Worm (Caenorhabditis elegans) whole organism, young adult: ENCODE measurements around the gene T03F6.3.

Source experiments
- F39B2.1 ChIP-seq: fragments of 200-800 bp; sonication (Bioruptor generic); IDR thresholded peaks from 2 replicates; pipeline ENCODE4 v1.3.6; 2022; ENCODE audit warnings: missing genetic modification reagents, missing genetic modification characterization, missing compliant biosample characterization
- F55B11.4 ChIP-seq: sonication (generic microtip); optimal IDR thresholded peaks from 2 replicates; lab custom pipeline; 2016; ENCODE audit warnings: missing compliant biosample characterization, missing genetic modification characterization, borderline replicate concordance; ENCODE audit not compliant: insufficient read depth
- K12H6.12 ChIP-seq: fragments of 200-800 bp; sonication (Bioruptor generic); optimal IDR thresholded peaks from 2 replicates; lab custom pipeline; 2018; ENCODE audit warnings: mild to moderate bottlenecking, missing genetic modification characterization, missing compliant biosample characterization
- Y53F4B.3 ChIP-seq: fragments of 200-800 bp; sonication (Bioruptor generic); IDR thresholded peaks from 2 replicates; pipeline ENCODE4 v1.3.6; 2022; ENCODE audit warnings: missing genetic modification reagents, missing genetic modification characterization, missing compliant biosample characterization
- aptf-3 ChIP-seq: fragments of 200-800 bp; sonication (Bioruptor generic); IDR thresholded peaks from 2 replicates; pipeline ENCODE4 v1.3.6; 2022; ENCODE audit warnings: missing genetic modification characterization, missing compliant biosample characterization
- cebp-1 ChIP-seq, 2 experiments: fragments of 200-800 bp in 1 of 2; sonication (Bioruptor generic) in 1 of 2; sonication (generic microtip) in 1 of 2; IDR thresholded peaks in 1 of 2; optimal IDR thresholded peaks in 1 of 2; 2 replicates each; pipeline versions ENCODE4 v1.3.6 to Lab custom; 2017 to 2022; ENCODE audit warnings: missing compliant biosample characterization in 2 of 2, missing genetic modification characterization in 2 of 2, mild to moderate bottlenecking in 1 of 2, missing genetic modification reagents in 1 of 2, moderate library complexity in 1 of 2
- ceh-100 ChIP-seq: fragments of 200-800 bp; sonication (Bioruptor generic); IDR thresholded peaks from 2 replicates; pipeline ENCODE4 v1.3.6; 2022; ENCODE audit warnings: missing genetic modification reagents, missing genetic modification characterization, missing compliant biosample characterization
- ceh-40 ChIP-seq: fragments of 200-800 bp; sonication (Bioruptor generic); IDR thresholded peaks from 2 replicates; pipeline ENCODE4 v1.3.6; 2022; ENCODE audit warnings: missing genetic modification characterization, missing compliant biosample characterization
- chd-7 ChIP-seq: sonication (generic microtip); optimal IDR thresholded peaks from 2 replicates; lab custom pipeline; 2016; ENCODE audit warnings: mild to moderate bottlenecking, missing genetic modification characterization, moderate library complexity, missing compliant biosample characterization
- die-1 ChIP-seq: sonication (generic microtip); optimal IDR thresholded peaks from 2 replicates; lab custom pipeline; 2016; ENCODE audit warnings: missing genotype, mild to moderate bottlenecking, missing genetic modification characterization, missing compliant biosample characterization
- efl-1 ChIP-seq: fragments of 150-350 bp; optimal IDR thresholded peaks from 2 replicates; lab custom pipeline; 2014; ENCODE audit warnings: missing biosample characterization, missing genetic modification reagents, missing genetic modification characterization
- egl-18 ChIP-seq: fragments of 200-800 bp; sonication (Bioruptor generic); IDR thresholded peaks from 2 replicates; pipeline ENCODE4 v1.3.6; 2022; ENCODE audit warnings: missing genetic modification reagents, missing genetic modification characterization, missing compliant biosample characterization
- ekl-4 ChIP-seq: fragments of 200-800 bp; sonication (Bioruptor generic); IDR thresholded peaks from 2 replicates; pipeline ENCODE4 v1.3.6; 2022; ENCODE audit warnings: missing genetic modification reagents, missing genetic modification characterization, missing compliant biosample characterization
- ets-4 ChIP-seq: fragments of 200-800 bp; sonication (Bioruptor generic); optimal IDR thresholded peaks from 2 replicates; lab custom pipeline; 2018; ENCODE audit warnings: mild to moderate bottlenecking, missing genetic modification characterization, missing compliant biosample characterization
- fkh-3 ChIP-seq: sonication (generic microtip); optimal IDR thresholded peaks from 2 replicates; lab custom pipeline; 2016; ENCODE audit warnings: mild to moderate bottlenecking, missing genetic modification characterization, missing compliant biosample characterization
- hmg-1.2 ChIP-seq: fragments of 200-800 bp; sonication (Bioruptor generic); IDR thresholded peaks from 2 replicates; pipeline ENCODE4 v1.3.6; 2022; ENCODE audit warnings: missing genetic modification reagents, missing genetic modification characterization, missing compliant biosample characterization
- hmg-20 ChIP-seq: fragments of 200-800 bp; sonication (Bioruptor generic); IDR thresholded peaks from 2 replicates; pipeline ENCODE4 v1.3.6; 2022; ENCODE audit warnings: missing genetic modification reagents, missing genetic modification characterization, missing compliant biosample characterization
- hrde-1 ChIP-seq: sonication (generic microtip); optimal IDR thresholded peaks from 2 replicates; lab custom pipeline; 2016; ENCODE audit warnings: missing genetic modification characterization, mild to moderate bottlenecking, missing compliant biosample characterization, moderate library complexity, missing genotype, missing genetic modification reagents, borderline replicate concordance
- hsf-1 ChIP-seq: fragments of 200-800 bp; sonication (Bioruptor generic); IDR thresholded peaks from 2 replicates; pipeline ENCODE4 v1.3.6; 2022; ENCODE audit warnings: missing genetic modification reagents, missing genetic modification characterization, missing compliant biosample characterization
- let-526 ChIP-seq: fragments of 200-800 bp; sonication (Bioruptor generic); IDR thresholded peaks from 2 replicates; pipeline ENCODE4 v1.3.6; 2022; ENCODE audit warnings: missing genetic modification reagents, missing genetic modification characterization, missing compliant biosample characterization
- madf-6 ChIP-seq: fragments of 200-800 bp; sonication (Bioruptor generic); IDR thresholded peaks from 2 replicates; pipeline ENCODE4 v1.3.6; 2022; ENCODE audit warnings: missing genetic modification reagents, missing genetic modification characterization, missing compliant biosample characterization
- madf-8 ChIP-seq: fragments of 200-800 bp; sonication (Bioruptor generic); conservative IDR thresholded peaks from 2 replicates; pipeline ENCODE4 v1.3.6; 2022; ENCODE audit warnings: missing genetic modification reagents, missing genetic modification characterization, missing compliant biosample characterization
- mel-28 ChIP-seq: sonication (generic microtip); optimal IDR thresholded peaks from 2 replicates; lab custom pipeline; 2016; ENCODE audit warnings: borderline replicate concordance, mild to moderate bottlenecking, missing genetic modification characterization, missing compliant biosample characterization
- nfya-1 ChIP-seq: sonication (generic microtip); optimal IDR thresholded peaks from 2 replicates; lab custom pipeline; 2017; ENCODE audit warnings: antibody characterized with exemption, missing compliant biosample characterization, missing genetic modification characterization, borderline replicate concordance; ENCODE audit not compliant: insufficient read depth
- nfya-2 ChIP-seq: fragments of 200-800 bp; sonication (Bioruptor generic); IDR thresholded peaks from 2 replicates; pipeline ENCODE4 v1.3.6; 2022; ENCODE audit warnings: missing genetic modification reagents, missing genetic modification characterization, missing compliant biosample characterization
- nhr-120 ChIP-seq: fragments of 200-800 bp; sonication (Bioruptor generic); IDR thresholded peaks from 2 replicates; pipeline ENCODE4 v1.3.6; 2022; ENCODE audit warnings: missing genetic modification characterization, missing compliant biosample characterization
- pbrm-1 ChIP-seq: fragments of 200-800 bp; sonication (Bioruptor generic); IDR thresholded peaks from 2 replicates; pipeline ENCODE4 v1.3.6; 2022; ENCODE audit warnings: missing genetic modification reagents, missing genetic modification characterization, missing compliant biosample characterization
- rcor-1 ChIP-seq: fragments of 200-800 bp; sonication (Bioruptor generic); IDR thresholded peaks from 2 replicates; pipeline ENCODE4 v1.3.6; 2022; ENCODE audit warnings: missing genetic modification reagents, missing genetic modification characterization, missing compliant biosample characterization
- repo-1 ChIP-seq: sonication (generic microtip); optimal IDR thresholded peaks from 2 replicates; lab custom pipeline; 2017; ENCODE audit warnings: mild to moderate bottlenecking, missing genetic modification characterization, missing compliant biosample characterization
- rpc-1 ChIP-seq, 2 experiments: fragments of 150-350 bp in 1 of 2; sonication (generic microtip) in 1 of 2; optimal IDR thresholded peaks; 2 replicates each; lab custom pipeline; 2014 to 2018; ENCODE audit warnings: missing biosample characterization in 1 of 2, missing genetic modification characterization in 1 of 2, missing genetic modification reagents in 1 of 2, missing genotype in 1 of 2
- sdz-38 ChIP-seq: sonication (generic microtip); optimal IDR thresholded peaks from 2 replicates; lab custom pipeline; 2016; ENCODE audit warnings: missing genotype, missing genetic modification characterization, missing compliant biosample characterization
- snpc-1.3 ChIP-seq: sonication (generic microtip); optimal IDR thresholded peaks from 2 replicates; lab custom pipeline; 2017; ENCODE audit warnings: missing genetic modification characterization, mild to moderate bottlenecking, missing compliant biosample characterization, antibody characterized with exemption, moderate library complexity, missing genotype, missing genetic modification reagents; ENCODE audit not compliant: insufficient read depth
- unc-130 ChIP-seq: sonication (generic microtip); optimal IDR thresholded peaks from 2 replicates; lab custom pipeline; 2016; ENCODE audit warnings: missing genetic modification reagents, missing genetic modification characterization, missing compliant biosample characterization
- zfh-2 ChIP-seq: fragments of 200-800 bp; sonication (Bioruptor generic); conservative IDR thresholded peaks from 2 replicates; pipeline ENCODE4 v1.3.6; 2022; ENCODE audit warnings: missing genetic modification reagents, missing genetic modification characterization, missing compliant biosample characterization
- ztf-26 ChIP-seq: sonication (generic microtip); optimal IDR thresholded peaks from 2 replicates; lab custom pipeline; 2017; ENCODE audit warnings: missing genetic modification characterization, missing compliant biosample characterization
- ztf-28 ChIP-seq: fragments of 200-800 bp; sonication (Bioruptor generic); IDR thresholded peaks from 2 replicates; pipeline ENCODE4 v1.3.6; 2022; ENCODE audit warnings: missing genetic modification reagents, missing genetic modification characterization, missing compliant biosample characterization
- ztf-3 ChIP-seq: fragments of 200-800 bp; sonication (Bioruptor generic); optimal IDR thresholded peaks from 2 replicates; lab custom pipeline; 2018; ENCODE audit warnings: mild to moderate bottlenecking, missing genetic modification characterization, missing compliant biosample characterization

Gene T03F6.3

DNA sequence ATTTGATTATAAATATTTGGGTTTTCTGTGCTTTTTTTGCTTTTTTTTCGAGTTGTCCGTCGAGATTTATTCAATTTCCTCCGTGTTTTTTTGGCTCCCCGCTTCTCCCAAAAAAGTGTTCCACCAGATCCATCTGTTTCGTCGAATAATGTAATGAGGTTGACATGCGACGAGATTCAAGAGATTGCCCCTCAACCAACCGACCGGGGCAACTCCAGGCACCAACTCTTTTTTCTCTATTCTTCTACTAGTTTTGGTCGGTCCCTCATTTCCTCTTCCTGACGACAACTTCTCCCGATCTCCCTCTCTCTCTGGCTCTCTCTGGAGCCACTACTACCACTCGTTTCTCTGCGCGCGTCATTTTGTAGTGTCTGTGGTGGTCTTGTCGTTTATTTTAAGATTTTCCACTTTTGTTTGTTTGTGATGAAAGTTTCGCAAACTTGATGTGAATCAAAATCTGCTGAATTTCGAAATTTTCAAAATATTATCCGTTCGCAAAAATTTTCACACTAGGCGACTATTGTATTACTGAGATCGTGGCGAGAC, 41.3 kb upstream of the T03F6.3 start:
- TF ChIP-seq F39B2.1 (no peak), ets-4 (GFP tag; lab: Kevin White, UChicago) (no peak), die-1 (tag; lab: Kevin White, UChicago) (no peak), zfh-2 (peak; percentile 35; the same call in 1 of the 2 replicates), hmg-20 (GFP tag; lab: Robert Waterston, UW) (no peak), repo-1 (tag; lab: Kevin White, UChicago) (no peak), ekl-4 (GFP tag; lab: Robert Waterston, UW) (no peak), madf-8 (GFP tag; lab: Robert Waterston, UW) (no peak), Y53F4B.3 (GFP tag; lab: Robert Waterston, UW) (no peak), cebp-1 (GFP tag; IDR thresholded peaks at IDR 0.05; lab: Robert Waterston, UW) (no peak), cebp-1 (tag; optimal IDR thresholded peaks at IDR 0.05; lab: Kevin White, UChicago) (peak; percentile 48), egl-18 (GFP tag; lab: Robert Waterston, UW) (no peak), nfya-1 (tag; lab: Kevin White, UChicago) (no peak), ztf-3 (GFP tag; lab: Kevin White, UChicago) (no peak)

ce11 chrIII:13348891-13349290, 40.3 kb upstream of the T03F6.3 start:
- TF ChIP-seq fkh-3 (tag; lab: Kevin White, UChicago) (no peak), F55B11.4 (tag; lab: Kevin White, UChicago) (no peak), nhr-120 (GFP tag; lab: Robert Waterston, UW) (no peak), ztf-26 (tag; lab: Kevin White, UChicago) (no peak), nfya-2 (GFP tag; lab: Robert Waterston, UW) (no peak), madf-6 (GFP tag; lab: Robert Waterston, UW) (no peak), chd-7 (tag; lab: Kevin White, UChicago) (no peak), rpc-1 (optimal IDR thresholded peaks at IDR 0.05; lab: Kevin White, UChicago) (no peak), rpc-1 (tag; optimal IDR thresholded peaks at IDR 0.05; lab: Kevin White, UChicago) (no peak), sdz-38 (tag; lab: Kevin White, UChicago) (no peak)

DNA sequence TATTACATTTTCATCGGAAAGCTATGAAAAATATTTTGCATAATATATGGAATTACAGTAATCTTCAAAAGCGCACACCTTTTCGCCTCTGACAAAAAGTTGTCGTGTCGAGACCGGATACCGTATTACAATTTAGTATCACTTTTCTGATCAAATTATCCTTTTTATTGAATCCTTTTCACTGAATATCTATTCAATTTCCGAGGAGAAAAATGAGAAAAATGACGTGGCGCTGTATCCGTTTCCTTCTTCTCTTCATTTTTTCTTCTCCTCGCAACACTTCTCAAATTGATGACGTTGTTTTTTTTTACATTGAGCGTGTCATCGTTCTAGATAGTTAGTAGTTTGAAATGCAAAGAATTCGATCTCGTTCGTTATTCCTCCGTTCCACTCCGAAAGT, 38.2 kb upstream of the T03F6.3 start:
- no peak for TF ChIP-seq pbrm-1

DNA sequence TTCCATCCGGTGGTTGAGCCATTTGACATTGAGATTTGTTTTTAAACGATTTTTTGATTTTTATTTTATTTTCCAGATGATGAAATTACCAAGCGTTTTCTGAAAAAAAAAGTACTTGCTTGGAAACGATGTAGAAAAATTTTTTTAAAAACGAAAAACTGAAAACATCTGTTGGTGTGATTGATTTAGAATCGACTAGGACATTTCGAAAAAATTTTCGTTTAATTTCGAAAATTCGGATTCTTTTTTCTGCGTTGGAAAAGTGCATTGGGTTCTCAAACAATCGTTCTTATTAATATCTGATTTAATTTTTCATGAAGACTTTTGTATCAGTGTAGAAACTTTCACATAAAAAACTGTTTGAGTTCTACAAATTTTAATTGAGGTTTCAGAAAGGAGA, 29.9 kb upstream of the T03F6.3 start, which contains the start of gene F53A2.9:
Gene F53A2.9, minus strand, starts transcription at position 101 of the 400 bp plus-strand sequence.
- no peak for TF ChIP-seq K12H6.12 (tag; lab: Kevin White, UChicago)
- TF ChIP-seq ceh-100 (GFP tag; lab: Robert Waterston, UW) = no peak
- no peak for TF ChIP-seq ceh-40
- TF ChIP-seq ztf-28 (GFP tag; lab: Robert Waterston, UW) = no peak
- TF ChIP-seq hrde-1 (tag; lab: Kevin White, UChicago) = no peak
- no peak for TF ChIP-seq hsf-1 (GFP tag; lab: Robert Waterston, UW)
- TF ChIP-seq rcor-1 (GFP tag; lab: Robert Waterston, UW) = no peak
- TF ChIP-seq pbrm-1 = no peak
- no peak for TF ChIP-seq let-526
- no peak for TF ChIP-seq snpc-1.3
- no peak for TF ChIP-seq efl-1 (GFP tag; lab: Kevin White, UChicago)
- no peak for TF ChIP-seq aptf-3 (GFP tag; lab: Robert Waterston, UW)
- TF ChIP-seq mel-28 = no peak
- no peak for TF ChIP-seq nhr-120 (GFP tag; lab: Robert Waterston, UW)
- TF ChIP-seq hmg-1.2 (GFP tag; lab: Robert Waterston, UW) = no peak
- TF ChIP-seq unc-130 = no peak
- TF ChIP-seq, all 124 proteins: peak for 0
